Fruit fly (Drosophila melanogaster) whole organism, embryonic: ENCODE measurements around the gene Appl.

Source experiments
- Abd-B ChIP-seq: fragments of 200-800 bp; sonication (Bioruptor generic); optimal IDR thresholded peaks from 2 replicates; lab custom pipeline; 2018; ENCODE audit warnings: missing biosample characterization, mild to moderate bottlenecking, missing genetic modification characterization, moderate library complexity
- Atf6 ChIP-seq: fragments of 200-800 bp; sonication (Bioruptor generic); IDR thresholded peaks from 2 replicates; pipeline ENCODE4 v1.3.6; 2022; ENCODE audit warnings: missing biosample characterization, missing genetic modification characterization
- Bdp1 ChIP-seq: fragments of 200-800 bp; sonication (Bioruptor generic); optimal IDR thresholded peaks from 3 replicates; lab custom pipeline; 2016; ENCODE audit warnings: missing biosample characterization, missing genetic modification characterization
- BtbVII ChIP-seq: fragments of 200-800 bp; sonication (Bioruptor generic); optimal IDR thresholded peaks from 3 replicates; lab custom pipeline; 2017; ENCODE audit warnings: missing biosample characterization, mild to moderate bottlenecking, missing genetic modification characterization
- CG11695 ChIP-seq: fragments of 200-800 bp; sonication (Bioruptor generic); IDR thresholded peaks from 3 replicates; pipeline ENCODE4 v1.3.6; 2022; ENCODE audit warnings: missing biosample characterization, missing genetic modification characterization
- CG13296 ChIP-seq: fragments of 200-800 bp; sonication (Bioruptor generic); optimal IDR thresholded peaks from 3 replicates; lab custom pipeline; 2018; ENCODE audit warnings: missing biosample characterization, mild to moderate bottlenecking, missing genetic modification characterization
- CG13424 ChIP-seq: fragments of 200-800 bp; sonication (Bioruptor generic); optimal IDR thresholded peaks from 2 replicates; lab custom pipeline; 2019; ENCODE audit warnings: missing biosample characterization, mild to moderate bottlenecking, missing genetic modification characterization, moderate library complexity
- CG13624 ChIP-seq: fragments of 200-800 bp; sonication (Bioruptor generic); optimal IDR thresholded peaks from 2 replicates; lab custom pipeline; 2016; ENCODE audit warnings: missing biosample characterization, missing genetic modification characterization
- CG13894 ChIP-seq: fragments of 200-800 bp; sonication (Bioruptor generic); optimal IDR thresholded peaks from 3 replicates; lab custom pipeline; 2018; ENCODE audit warnings: missing biosample characterization, mild to moderate bottlenecking, missing genetic modification characterization, moderate library complexity
- CG15601 ChIP-seq: fragments of 200-800 bp; sonication (Bioruptor generic); optimal IDR thresholded peaks from 3 replicates; lab custom pipeline; 2019; ENCODE audit warnings: missing biosample characterization, mild to moderate bottlenecking, missing genetic modification characterization, moderate library complexity
- CG1602 ChIP-seq: fragments of 200-800 bp; sonication (Bioruptor generic); optimal IDR thresholded peaks from 3 replicates; lab custom pipeline; 2016; ENCODE audit warnings: missing biosample characterization, missing genetic modification characterization
- CG16863 ChIP-seq: fragments of 200-800 bp; sonication (Bioruptor generic); optimal IDR thresholded peaks from 3 replicates; lab custom pipeline; 2016; ENCODE audit warnings: missing biosample characterization, missing genetic modification characterization
- CG1792 ChIP-seq: fragments of 200-800 bp; sonication (Bioruptor generic); optimal IDR thresholded peaks from 2 replicates; lab custom pipeline; 2016; ENCODE audit warnings: missing biosample characterization, missing genetic modification characterization
- CG31365 ChIP-seq: fragments of 200-800 bp; sonication (Bioruptor generic); optimal IDR thresholded peaks from 2 replicates; lab custom pipeline; 2018; ENCODE audit warnings: missing biosample characterization, mild to moderate bottlenecking, missing genetic modification characterization
- CG31441 ChIP-seq: fragments of 200-800 bp; sonication (Bioruptor generic); IDR thresholded peaks from 2 replicates; pipeline ENCODE4 v1.3.6; 2022; ENCODE audit warnings: missing biosample characterization, missing genetic modification characterization
- CG33213 ChIP-seq: fragments of 200-800 bp; sonication (Bioruptor generic); optimal IDR thresholded peaks from 3 replicates; lab custom pipeline; 2016; ENCODE audit warnings: missing biosample characterization, missing genetic modification characterization
- CG6272 ChIP-seq: fragments of 200-800 bp; sonication (Bioruptor generic); IDR thresholded peaks from 2 replicates; pipeline ENCODE4 v1.3.6; 2022; ENCODE audit warnings: missing biosample characterization, missing genetic modification characterization
- CG7928 ChIP-seq: fragments of 200-800 bp; sonication (Bioruptor generic); optimal IDR thresholded peaks from 2 replicates; lab custom pipeline; 2017; ENCODE audit warnings: missing biosample characterization, mild to moderate bottlenecking, missing genetic modification characterization
- CG7987 ChIP-seq: fragments of 200-800 bp; sonication (Bioruptor generic); optimal IDR thresholded peaks from 2 replicates; lab custom pipeline; 2018; ENCODE audit warnings: missing biosample characterization, mild to moderate bottlenecking, missing genetic modification characterization, moderate library complexity
- CG8290 ChIP-seq, 3 experiments: fragments of 200-800 bp; sonication (Bioruptor generic); optimal IDR thresholded peaks; 2 replicates each; lab custom pipeline; 2016 to 2019; ENCODE audit warnings: missing biosample characterization in 3 of 3, missing genetic modification characterization in 3 of 3, mild to moderate bottlenecking in 2 of 3, moderate library complexity in 1 of 3
- CG9932 ChIP-seq: fragments of 200-800 bp; sonication (Bioruptor generic); IDR thresholded peaks from 2 replicates; pipeline ENCODE4 v1.3.6; 2022; ENCODE audit warnings: missing biosample characterization, missing genetic modification characterization
- CoRest ChIP-seq: fragments of 200-800 bp; sonication (Bioruptor generic); optimal IDR thresholded peaks from 3 replicates; lab custom pipeline; 2018; ENCODE audit warnings: missing biosample characterization, mild to moderate bottlenecking, missing genetic modification characterization, moderate library complexity
- Hr3 ChIP-seq: fragments of 200-800 bp; sonication (Bioruptor generic); optimal IDR thresholded peaks from 3 replicates; lab custom pipeline; 2016; ENCODE audit warnings: missing biosample characterization, missing genetic modification characterization
- MBD-R2 ChIP-seq: fragments of 200-800 bp; sonication (Bioruptor generic); IDR thresholded peaks from 2 replicates; pipeline ENCODE4 v1.3.6; 2022; ENCODE audit warnings: missing biosample characterization, missing genetic modification characterization
- Mrtf ChIP-seq: fragments of 200-800 bp; sonication (Bioruptor generic); IDR thresholded peaks from 3 replicates; pipeline ENCODE4 v1.3.6; 2022; ENCODE audit warnings: missing biosample characterization, missing genetic modification characterization
- NC2α ChIP-seq: fragments of 200-800 bp; sonication (Bioruptor generic); optimal IDR thresholded peaks from 2 replicates; lab custom pipeline; 2016; ENCODE audit warnings: missing biosample characterization, missing genetic modification characterization
- Nf-YA ChIP-seq: fragments of 200-800 bp; sonication (Bioruptor generic); IDR thresholded peaks from 2 replicates; pipeline ENCODE4 v1.3.6; 2022; ENCODE audit warnings: missing biosample characterization, missing genetic modification characterization
- Oaz ChIP-seq: fragments of 200-800 bp; sonication (Bioruptor generic); IDR thresholded peaks from 2 replicates; pipeline ENCODE4 v1.3.6; 2022; ENCODE audit warnings: missing biosample characterization, missing genetic modification characterization
- Six4 ChIP-seq: fragments of 200-800 bp; sonication (Bioruptor generic); optimal IDR thresholded peaks from 2 replicates; lab custom pipeline; 2016; ENCODE audit warnings: missing biosample characterization, missing genetic modification characterization
- Sox102F ChIP-seq: fragments of 200-800 bp; sonication (Bioruptor generic); optimal IDR thresholded peaks from 2 replicates; lab custom pipeline; 2018; ENCODE audit warnings: missing biosample characterization, mild to moderate bottlenecking, missing genetic modification characterization, moderate library complexity
- Trl ChIP-seq, 3 experiments: fragments of >200 bp in 2 of 3; fragments of 200-800 bp in 1 of 3; sonication (Bioruptor generic) in 1 of 3; optimal IDR thresholded peaks; 2 replicates in 1 of 3; 3 replicates in 2 of 3; lab custom pipeline; 2016 to 2017; ENCODE audit warnings: missing biosample characterization in 1 of 3, missing genetic modification characterization in 1 of 3
- Xbp1 ChIP-seq: fragments of 200-800 bp; sonication (Bioruptor generic); optimal IDR thresholded peaks from 3 replicates; lab custom pipeline; 2016; ENCODE audit warnings: missing biosample characterization, mild to moderate bottlenecking, missing genetic modification characterization
- Xrp1 ChIP-seq: fragments of 200-800 bp; sonication (Bioruptor generic); IDR thresholded peaks from 2 replicates; pipeline ENCODE4 v1.3.6; 2022; ENCODE audit warnings: missing biosample characterization, missing genetic modification characterization
- cad ChIP-seq: fragments of >200 bp; optimal IDR thresholded peaks from 2 replicates; lab custom pipeline; 2017; ENCODE audit warnings: missing biosample characterization, missing genetic modification characterization
- chn ChIP-seq: fragments of 200-800 bp; sonication (Bioruptor generic); optimal IDR thresholded peaks from 2 replicates; lab custom pipeline; 2016; ENCODE audit warnings: missing biosample characterization, missing genetic modification characterization
- en ChIP-seq: fragments of 200-800 bp; sonication (Bioruptor generic); optimal IDR thresholded peaks from 2 replicates; lab custom pipeline; 2016; ENCODE audit warnings: missing biosample characterization, missing genetic modification characterization
- ftz-f1 ChIP-seq: fragments of 200-800 bp; sonication (Bioruptor generic); optimal IDR thresholded peaks from 2 replicates; lab custom pipeline; 2016; ENCODE audit warnings: missing biosample characterization, missing genetic modification characterization
- gfzf ChIP-seq: fragments of 200-800 bp; sonication (Bioruptor generic); optimal IDR thresholded peaks from 2 replicates; lab custom pipeline; 2016; ENCODE audit warnings: missing biosample characterization, mild to moderate bottlenecking, missing genetic modification characterization, moderate library complexity
- her ChIP-seq: fragments of 200-800 bp; sonication (Bioruptor generic); optimal IDR thresholded peaks from 2 replicates; lab custom pipeline; 2016; ENCODE audit warnings: missing biosample characterization, missing genetic modification characterization
- ind ChIP-seq: fragments of 200-800 bp; sonication (Bioruptor generic); optimal IDR thresholded peaks from 3 replicates; lab custom pipeline; 2016; ENCODE audit warnings: missing biosample characterization, missing genetic modification characterization
- klu ChIP-seq: fragments of 200-800 bp; sonication (Bioruptor generic); IDR thresholded peaks from 2 replicates; pipeline ENCODE4 v1.3.6; 2022; ENCODE audit warnings: missing biosample characterization, missing genetic modification characterization
- nmo ChIP-seq: fragments of 200-800 bp; sonication (Bioruptor generic); optimal IDR thresholded peaks from 2 replicates; lab custom pipeline; 2018; ENCODE audit warnings: missing biosample characterization, mild to moderate bottlenecking, missing genetic modification characterization, moderate library complexity
- pb ChIP-seq: fragments of 200-800 bp; sonication (Bioruptor generic); optimal IDR thresholded peaks from 3 replicates; lab custom pipeline; 2016; ENCODE audit warnings: missing biosample characterization, missing genetic modification characterization
- psq ChIP-seq: fragments of 200-800 bp; sonication (Bioruptor generic); optimal IDR thresholded peaks from 2 replicates; lab custom pipeline; 2017; ENCODE audit warnings: missing biosample characterization, missing genetic modification characterization
- rib ChIP-seq: fragments of 200-800 bp; sonication (Bioruptor generic); IDR thresholded peaks from 2 replicates; pipeline ENCODE4 v1.3.6; 2022; ENCODE audit warnings: missing biosample characterization, missing genetic modification characterization
- sd ChIP-seq: fragments of 200-800 bp; sonication (Bioruptor generic); optimal IDR thresholded peaks from 3 replicates; lab custom pipeline; 2018; ENCODE audit warnings: missing biosample characterization, mild to moderate bottlenecking, missing genetic modification characterization, moderate library complexity
- sisA ChIP-seq: fragments of 200-800 bp; sonication (Bioruptor generic); IDR thresholded peaks from 2 replicates; pipeline ENCODE4 v1.3.6; 2022; ENCODE audit warnings: missing biosample characterization, missing genetic modification characterization
- slbo ChIP-seq: fragments of 200-800 bp; sonication (Bioruptor generic); IDR thresholded peaks from 2 replicates; pipeline ENCODE4 v1.3.6; 2022; ENCODE audit warnings: missing biosample characterization, missing genetic modification characterization
- sob ChIP-seq: fragments of 200-800 bp; sonication (Bioruptor generic); IDR thresholded peaks from 2 replicates; pipeline ENCODE4 v1.3.6; 2022; ENCODE audit warnings: missing biosample characterization, missing genetic modification characterization
- vnd ChIP-seq: fragments of 200-800 bp; sonication (Bioruptor generic); IDR thresholded peaks from 3 replicates; pipeline ENCODE4 v1.3.6; 2022; ENCODE audit warnings: missing biosample characterization, missing genetic modification characterization; ENCODE audit not compliant: partially characterized antibody

Appl gene

DNA sequence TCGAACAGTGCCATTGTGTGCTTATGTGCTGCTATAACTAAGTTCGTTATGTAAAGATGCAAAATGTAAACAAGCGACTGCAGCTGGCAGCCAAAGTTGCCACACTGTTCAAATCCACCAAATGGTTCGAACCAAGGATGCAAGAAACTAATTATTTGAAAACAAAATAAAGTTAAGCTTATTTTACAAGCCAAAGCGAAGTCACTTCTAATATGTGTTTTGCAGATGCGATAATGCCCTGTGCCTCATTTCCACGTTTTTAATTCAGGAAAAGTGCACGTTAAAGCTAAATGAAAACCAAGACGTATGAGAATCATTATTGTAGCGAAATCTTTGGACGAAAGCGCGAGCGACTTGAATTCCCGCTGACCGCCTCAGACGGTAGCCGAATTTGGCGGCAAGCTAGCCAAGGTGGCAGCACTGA, 90.8 kb downstream of the Appl start, which contains the start of the genes CG13365 and Vsp37A (continued):
- 0 out of 3 replicates have a peak, but pooled peaks have one; percentile 41 for TF ChIP-seq CG11695 (GFP tag; lab: Robert Waterston, UW)
- TF ChIP-seq Hr3 (GFP tag; lab: Kevin White, UChicago) = peak; percentile 0
- peak; percentile 9 for TF ChIP-seq CG8290 (GFP tag; optimal IDR thresholded peaks at IDR 0.05; lab: Kevin White, UChicago)
- peak in 1 of 2 experiments; percentile 29 for TF ChIP-seq CG8290 (tag; optimal IDR thresholded peaks at IDR 0.05; lab: Kevin White, UChicago)
- 0 out of 2 replicates have a peak, but pooled peaks have one; percentile 26 for TF ChIP-seq CG31441 (GFP tag; lab: Robert Waterston, UW)
- TF ChIP-seq Sox102F (GFP tag; lab: Kevin White, UChicago) = peak; percentile 30
- 0 out of 2 replicates have a peak, but pooled peaks have one; percentile 13 for TF ChIP-seq sisA (GFP tag; lab: Robert Waterston, UW)
- TF ChIP-seq CG33213 = peak; percentile 28
- no peak for TF ChIP-seq NC2α
- TF ChIP-seq CG13894 = peak; percentile 40
- peak; percentile 39; the same call in 1 of the 2 replicates for TF ChIP-seq sob (GFP tag; lab: Robert Waterston, UW)
- TF ChIP-seq CG1602 (GFP tag; lab: Kevin White, UChicago) = peak; percentile 26
- TF ChIP-seq sd = peak; percentile 34
- TF ChIP-seq Bdp1 (GFP tag; lab: Kevin White, UChicago) = peak; percentile 40
- peak; percentile 67 for TF ChIP-seq CG1792 (GFP tag; lab: Kevin White, UChicago)
- TF ChIP-seq Abd-B = peak; percentile 38
- no peak for TF ChIP-seq vnd (GFP tag; lab: Robert Waterston, UW)
- TF ChIP-seq CG9932 = peak; percentile 47
- peak; percentile 16 for TF ChIP-seq Six4 (GFP tag; lab: Kevin White, UChicago)
- peak; percentile 54 for TF ChIP-seq gfzf
- no peak for TF ChIP-seq CG7987 (GFP tag; lab: Kevin White, UChicago)
- peak; percentile 37 for TF ChIP-seq ind (GFP tag; lab: Kevin White, UChicago)
- TF ChIP-seq CG13296 (GFP tag; lab: Kevin White, UChicago) = peak; percentile 59
- TF ChIP-seq Xrp1 (GFP tag; lab: Robert Waterston, UW) = 0 out of 2 replicates have a peak, but pooled peaks have one; percentile 27
- TF ChIP-seq Oaz (GFP tag; lab: Robert Waterston, UW) = no peak
- TF ChIP-seq BtbVII = no peak
- peak; percentile 42; the same call in 1 of the 3 replicates for TF ChIP-seq Mrtf
- no peak for TF ChIP-seq en (GFP tag; lab: Kevin White, UChicago)
- TF ChIP-seq Atf6 = 0 out of 2 replicates have a peak, but pooled peaks have one; percentile 19
- TF ChIP-seq CG31365 (tag; lab: Kevin White, UChicago) = no peak
- peak; percentile 60 for TF ChIP-seq nmo (GFP tag; lab: Kevin White, UChicago)
- no peak for TF ChIP-seq psq (GFP tag; lab: Kevin White, UChicago)
- peak; percentile 38 for TF ChIP-seq CG15601 (tag; lab: Kevin White, UChicago)
- TF ChIP-seq klu = peak; percentile 29; the same call in 1 of the 2 replicates
- peak; percentile 56 for TF ChIP-seq pb (GFP tag; lab: Kevin White, UChicago)
- peak; percentile 50 for TF ChIP-seq Xbp1
- peak; percentile 39; the same call in 1 of the 2 replicates for TF ChIP-seq Nf-YA (GFP tag; lab: Robert Waterston, UW)
- peak; percentile 31 for TF ChIP-seq CG7928 (GFP tag; lab: Kevin White, UChicago)
- TF ChIP-seq cad (GFP tag; lab: Kevin White, UChicago) = no peak
- peak; percentile 47 for TF ChIP-seq CG16863 (GFP tag; lab: Kevin White, UChicago)
- peak; percentile 75 for TF ChIP-seq CoRest (tag; lab: Kevin White, UChicago)
- TF ChIP-seq CG13424 (tag; lab: Kevin White, UChicago) = peak; percentile 64
- TF ChIP-seq Trl (optimal IDR thresholded peaks at IDR 0.05; lab: Kevin White, UChicago) = no peak
- TF ChIP-seq Trl (GFP tag; optimal IDR thresholded peaks at IDR 0.05; lab: Kevin White, UChicago) = peak; percentile 59
- no peak for TF ChIP-seq CG6272 (GFP tag; lab: Robert Waterston, UW)
- TF ChIP-seq slbo = peak; percentile 52
- TF ChIP-seq chn (GFP tag; lab: Kevin White, UChicago) = peak; percentile 21
- TF ChIP-seq rib = no peak
- TF ChIP-seq CG13624 (GFP tag; lab: Kevin White, UChicago) = peak; percentile 59
- peak; percentile 38 for TF ChIP-seq her (GFP tag; lab: Kevin White, UChicago)
- no peak for TF ChIP-seq ftz-f1 (GFP tag; lab: Kevin White, UChicago)
- peak; percentile 58 for TF ChIP-seq MBD-R2 (GFP tag; lab: Robert Waterston, UW)
